Fruit fly (Drosophila melanogaster): ENCODE measurements around the gene bip1.

Gene bip1

dm6 chr3L:8056740-8057253, 1.7 kb downstream of the bip1 start (continued):
- TF ChIP-seq CG3407 (GFP tag; optimal IDR thresholded peaks at IDR 0.05), result peak; percentile 35
- TF ChIP-seq odd (GFP tag; optimal IDR thresholded peaks at IDR 0.05), result peak; percentile 36
- peak; percentile 1 for TF ChIP-seq Vsx1 (GFP tag; optimal IDR thresholded peaks at IDR 0.05)
- peak; percentile 42; the same call in 1 of the 2 replicates for TF ChIP-seq HLH3B (GFP tag; IDR thresholded peaks at IDR 0.05)
- peak; percentile 27; the same call in 1 of the 3 replicates for TF ChIP-seq row (GFP tag; IDR thresholded peaks at IDR 0.05)
- peak; percentile 32 for TF ChIP-seq CG1233 (GFP tag; optimal IDR thresholded peaks at IDR 0.05)
- TF ChIP-seq slbo (GFP tag; IDR thresholded peaks at IDR 0.05), result no peak
- TF ChIP-seq CkIIα-i1 (GFP tag; IDR thresholded peaks at IDR 0.05), result no peak
- peak; percentile 10 for TF ChIP-seq tap (tag; optimal IDR thresholded peaks at IDR 0.05)
- no peak for TF ChIP-seq z (GFP tag; IDR thresholded peaks at IDR 0.05)
- TF ChIP-seq CG17802 (tag; optimal IDR thresholded peaks at IDR 0.05), result no peak
- TF ChIP-seq CG1603 (tag; optimal IDR thresholded peaks at IDR 0.05), result peak; percentile 4
- peak; percentile 71 for TF ChIP-seq lab (GFP tag; optimal IDR thresholded peaks at IDR 0.05)
- TF ChIP-seq CG10209 (GFP tag; optimal IDR thresholded peaks at IDR 0.05), result peak; percentile 2
- 0 out of 3 replicates have a peak, but pooled peaks have one; percentile 23 for TF ChIP-seq zfh1 (GFP tag; IDR thresholded peaks at IDR 0.05)
- TF ChIP-seq Atf-2 (GFP tag; optimal IDR thresholded peaks at IDR 0.05), result no peak
- TF ChIP-seq Ada2b (GFP tag; IDR thresholded peaks at IDR 0.05), result peak; percentile 59; the same call in 1 of the 2 replicates
- peak; percentile 34 for TF ChIP-seq Hsf (GFP tag; optimal IDR thresholded peaks at IDR 0.05)
- peak; percentile 38 for TF ChIP-seq CG9727 (GFP tag; optimal IDR thresholded peaks at IDR 0.05)
- TF ChIP-seq CG2712 (tag; optimal IDR thresholded peaks at IDR 0.05), result peak; percentile 46
- TF ChIP-seq CG17361 (GFP tag; IDR thresholded peaks at IDR 0.05), result peak; percentile 73; the same call in 2 of the 3 replicates
- peak; percentile 12 for TF ChIP-seq CG1529 (GFP tag; optimal IDR thresholded peaks at IDR 0.05)
- peak; percentile 13 for TF ChIP-seq Max (GFP tag; optimal IDR thresholded peaks at IDR 0.05)
- no peak for TF ChIP-seq CG12071 (GFP tag; optimal IDR thresholded peaks at IDR 0.05)
- no peak for TF ChIP-seq CHES-1-like (GFP tag; optimal IDR thresholded peaks at IDR 0.05)
- peak; percentile 5 for TF ChIP-seq ewg (GFP tag; optimal IDR thresholded peaks at IDR 0.05)
- no peak for TF ChIP-seq jumu (GFP tag; optimal IDR thresholded peaks at IDR 0.05)
- no peak for TF ChIP-seq Adf1 (GFP tag; IDR thresholded peaks at IDR 0.05)
- TF ChIP-seq sna (GFP tag; IDR thresholded peaks at IDR 0.05; ENCODE audit: partially characterized antibody), result no peak
- TF ChIP-seq CG11723 (GFP tag; optimal IDR thresholded peaks at IDR 0.05), result peak; percentile 33
- TF ChIP-seq az2 (GFP tag; optimal IDR thresholded peaks at IDR 0.05), result peak; percentile 19
- TF ChIP-seq CG13296 (GFP tag; optimal IDR thresholded peaks at IDR 0.05), result peak; percentile 31
- TF ChIP-seq HmgZ (tag; optimal IDR thresholded peaks at IDR 0.05), result no peak
- peak in 1 of 2 experiments; percentile 61 for TF ChIP-seq Eip74EF (GFP tag; optimal IDR thresholded peaks at IDR 0.05)
- TF ChIP-seq tio (GFP tag; optimal IDR thresholded peaks at IDR 0.05), result peak; percentile 40
- peak; percentile 47; the same call in 1 of the 3 replicates for TF ChIP-seq ci (GFP tag; IDR thresholded peaks at IDR 0.05)
- TF ChIP-seq Camta (GFP tag; optimal IDR thresholded peaks at IDR 0.05), result peak; percentile 29
- TF ChIP-seq bsh (GFP tag; optimal IDR thresholded peaks at IDR 0.05), result peak; percentile 13 to 93
- peak; percentile 11 for TF ChIP-seq pho (GFP tag; optimal IDR thresholded peaks at IDR 0.05)
- TF ChIP-seq CG4820 (GFP tag; optimal IDR thresholded peaks at IDR 0.05), result peak; percentile 44
- peak; percentile 67 for TF ChIP-seq Med (GFP tag)
- no peak for TF ChIP-seq Dip2 (GFP tag; IDR thresholded peaks at IDR 0.05)
- peak; percentile 34 for TF ChIP-seq CG10979 (tag; optimal IDR thresholded peaks at IDR 0.05)
- peak; percentile 53 for TF ChIP-seq CG9437 (GFP tag; optimal IDR thresholded peaks at IDR 0.05)
- TF ChIP-seq Atf6 (GFP tag; IDR thresholded peaks at IDR 0.05), result no peak
- peak; percentile 67 for TF ChIP-seq CG17359 (tag; optimal IDR thresholded peaks at IDR 0.05)
- TF ChIP-seq CG8089 (GFP tag; optimal IDR thresholded peaks at IDR 0.05), result no peak
- peak; percentile 57 for TF ChIP-seq BtbVII (GFP tag; optimal IDR thresholded peaks at IDR 0.05)
- peak in 1 of 3 experiments; percentile 36 for TF ChIP-seq lola (GFP tag; optimal IDR thresholded peaks at IDR 0.05)
